Worm (Caenorhabditis elegans) whole organism, early embryonic: ENCODE measurements around the gene cut-3.

Experiments
- B0310.2 ChIP-seq: sonication (generic microtip); optimal IDR thresholded peaks from 2 replicates; lab custom pipeline; 2016; ENCODE audit warnings: mild to moderate bottlenecking, missing genetic modification characterization, missing compliant biosample characterization
- F13C5.2 ChIP-seq: sonication (generic microtip); optimal IDR thresholded peaks from 2 replicates; lab custom pipeline; 2017; ENCODE audit warnings: mild to moderate bottlenecking, missing genetic modification characterization, inconsistent platforms, missing compliant biosample characterization
- ama-1 ChIP-seq: fragments of 150-350 bp; optimal IDR thresholded peaks from 2 replicates; lab custom pipeline; 2014
- ceh-36 ChIP-seq: sonication (generic microtip); optimal IDR thresholded peaks from 2 replicates; lab custom pipeline; 2016; ENCODE audit warnings: missing genetic modification characterization, inconsistent platforms, missing compliant biosample characterization
- flt-1 ChIP-seq: fragments of 200-800 bp; sonication (Bioruptor generic); IDR thresholded peaks from 2 replicates; pipeline ENCODE4 v1.3.6; 2022; ENCODE audit warnings: missing genetic modification characterization, missing compliant biosample characterization
- pes-1 ChIP-seq: fragments of 200-800 bp; sonication (Bioruptor generic); IDR thresholded peaks from 2 replicates; pipeline ENCODE4 v1.3.6; 2022; ENCODE audit warnings: missing genetic modification reagents, missing genetic modification characterization, missing compliant biosample characterization
- sea-1 ChIP-seq: fragments of 200-800 bp; sonication (Bioruptor generic); conservative IDR thresholded peaks from 2 replicates; pipeline ENCODE4 v1.3.6; 2022; ENCODE audit warnings: missing genetic modification characterization, missing compliant biosample characterization
- tbx-37 ChIP-seq: fragments of 200-800 bp; sonication (Bioruptor generic); conservative IDR thresholded peaks from 2 replicates; pipeline ENCODE4 v1.3.6; 2022; ENCODE audit warnings: missing genetic modification reagents, missing genetic modification characterization, missing compliant biosample characterization

- TF ChIP-seq sea-1 (GFP tag; lab: Robert Waterston, UW), result no peak
- no peak for TF ChIP-seq ama-1 (lab: Kevin White, UChicago)
- no peak for TF ChIP-seq ceh-36 (tag; lab: Kevin White, UChicago)
- no peak for TF ChIP-seq flt-1
- no peak for TF ChIP-seq pes-1 (GFP tag; lab: Robert Waterston, UW)
- TF ChIP-seq F13C5.2 (tag; lab: Kevin White, UChicago), result no peak
- TF ChIP-seq tbx-37 (GFP tag; lab: Robert Waterston, UW), result no peak
- no peak for TF ChIP-seq B0310.2 (tag; lab: Kevin White, UChicago)
Measured at ce11 chrII:8457438-8457837, 10.8 kb upstream of the cut-3 start, which contains the start of gene zyg-9.
